Worm (Caenorhabditis elegans) whole organism, L3 larva: ENCODE measurements around the gene C05C10.5.
A peak's percentile ranks its signal among the peaks of the same experiment; 100 is the strongest.

ENCODE experiments used
- ZK546.5 ChIP-seq: sonication (generic microtip); optimal IDR thresholded peaks from 2 replicates; lab custom pipeline; 2017; ENCODE audit warnings: missing biosample characterization, missing genetic modification characterization
- aly-2 ChIP-seq: fragments of 150-350 bp; optimal IDR thresholded peaks from 2 replicates; lab custom pipeline; 2014; ENCODE audit warnings: missing biosample characterization, missing genetic modification characterization
- ceh-16 ChIP-seq: sonication (generic microtip); optimal IDR thresholded peaks from 2 replicates; lab custom pipeline; 2017; ENCODE audit warnings: missing biosample characterization, missing genetic modification characterization
- ceh-82 ChIP-seq: fragments of 150-350 bp; optimal IDR thresholded peaks from 2 replicates; lab custom pipeline; 2014; ENCODE audit warnings: missing biosample characterization, missing genetic modification characterization
- egl-27 ChIP-seq: sonication (generic microtip); optimal IDR thresholded peaks from 4 replicates; lab custom pipeline; 2017; ENCODE audit warnings: missing biosample characterization, missing genetic modification reagents, missing genetic modification characterization
- egl-5 ChIP-seq: fragments of 150-350 bp; optimal IDR thresholded peaks from 2 replicates; lab custom pipeline; 2017; ENCODE audit warnings: missing biosample characterization, missing genetic modification reagents, missing genetic modification characterization, inconsistent platforms
- elt-1 ChIP-seq: fragments of 150-350 bp; optimal IDR thresholded peaks from 2 replicates; lab custom pipeline; 2014; ENCODE audit warnings: missing biosample characterization, missing genetic modification characterization
- fkh-10 ChIP-seq: sonication (generic microtip); optimal IDR thresholded peaks from 2 replicates; lab custom pipeline; 2017; ENCODE audit warnings: missing biosample characterization, missing genetic modification reagents, missing genetic modification characterization
- fkh-2 ChIP-seq: fragments of 150-350 bp; optimal IDR thresholded peaks from 2 replicates; lab custom pipeline; 2014; ENCODE audit warnings: missing biosample characterization, missing genetic modification reagents, missing genetic modification characterization
- hmg-11 ChIP-seq: sonication (generic microtip); optimal IDR thresholded peaks from 2 replicates; lab custom pipeline; 2016; ENCODE audit warnings: missing genetic modification characterization, missing compliant biosample characterization
- jun-1 ChIP-seq: fragments of 150-350 bp; optimal IDR thresholded peaks from 2 replicates; lab custom pipeline; 2014; ENCODE audit warnings: missing biosample characterization, missing genetic modification reagents, missing genetic modification characterization
- lin-15B ChIP-seq: fragments of 150-350 bp; optimal IDR thresholded peaks from 2 replicates; lab custom pipeline; 2014; ENCODE audit warnings: missing biosample characterization, missing genetic modification characterization
- lin-39 ChIP-seq: fragments of 150-350 bp; optimal IDR thresholded peaks from 2 replicates; lab custom pipeline; 2018; ENCODE audit warnings: missing biosample characterization, missing genetic modification reagents, missing genetic modification characterization
- lsy-12 ChIP-seq: sonication (generic microtip); optimal IDR thresholded peaks from 2 replicates; lab custom pipeline; 2016; ENCODE audit warnings: mild to moderate bottlenecking, missing genetic modification characterization, missing compliant biosample characterization
- mdl-1 ChIP-seq: fragments of 150-350 bp; optimal IDR thresholded peaks from 2 replicates; lab custom pipeline; 2014; ENCODE audit warnings: missing biosample characterization, missing genetic modification characterization
- mml-1 ChIP-seq: fragments of 150-350 bp; sonication (generic microtip); optimal IDR thresholded peaks from 3 replicates; lab custom pipeline; 2014; ENCODE audit warnings: missing biosample characterization, missing genetic modification characterization
- nfya-1 ChIP-seq: sonication (generic microtip); optimal IDR thresholded peaks from 2 replicates; lab custom pipeline; 2017; ENCODE audit warnings: missing genetic modification characterization, mild to moderate bottlenecking, missing compliant biosample characterization, antibody characterized with exemption, moderate library complexity; ENCODE audit not compliant: insufficient read depth
- nhr-11 ChIP-seq: fragments of 150-350 bp; optimal IDR thresholded peaks from 2 replicates; lab custom pipeline; 2014; ENCODE audit warnings: missing biosample characterization, missing genetic modification characterization
- nhr-12 ChIP-seq: fragments of 150-350 bp; optimal IDR thresholded peaks from 2 replicates; lab custom pipeline; 2014; ENCODE audit warnings: missing biosample characterization, missing genetic modification characterization
- nhr-23 ChIP-seq: fragments of 150-350 bp; optimal IDR thresholded peaks from 2 replicates; lab custom pipeline; 2014; ENCODE audit warnings: missing biosample characterization, missing genetic modification reagents, missing genetic modification characterization
- nhr-25 ChIP-seq: sonication (generic microtip); optimal IDR thresholded peaks from 2 replicates; lab custom pipeline; 2017; ENCODE audit warnings: missing biosample characterization, missing genetic modification characterization
- nhr-76 ChIP-seq: fragments of 150-350 bp; sonication (generic microtip); optimal IDR thresholded peaks from 5 replicates; lab custom pipeline; 2014; ENCODE audit warnings: missing biosample characterization, missing genetic modification characterization
- nhr-77 ChIP-seq: fragments of 150-350 bp; optimal IDR thresholded peaks from 2 replicates; lab custom pipeline; 2014; ENCODE audit warnings: missing biosample characterization, missing genetic modification characterization
- pha-4 ChIP-seq: fragments of 150-350 bp; optimal IDR thresholded peaks from 2 replicates; lab custom pipeline; 2014; ENCODE audit warnings: missing biosample characterization, missing genetic modification reagents, missing genetic modification characterization
- pqm-1 ChIP-seq: fragments of 150-350 bp; optimal IDR thresholded peaks from 2 replicates; lab custom pipeline; 2017; ENCODE audit warnings: missing biosample characterization, missing genetic modification characterization, inconsistent platforms
- sea-2 ChIP-seq: fragments of 150-350 bp; sonication (generic microtip); optimal IDR thresholded peaks from 4 replicates; lab custom pipeline; 2014; ENCODE audit warnings: missing biosample characterization, missing genetic modification reagents, missing genetic modification characterization
- skn-1 ChIP-seq: fragments of 150-350 bp; optimal IDR thresholded peaks from 2 replicates; lab custom pipeline; 2014; ENCODE audit warnings: missing biosample characterization, missing genetic modification characterization
- snpc-4 ChIP-seq: fragments of 150-350 bp; optimal IDR thresholded peaks from 2 replicates; lab custom pipeline; 2014; ENCODE audit warnings: missing biosample characterization, missing genetic modification characterization
- tbx-2 ChIP-seq: sonication (generic microtip); optimal IDR thresholded peaks from 2 replicates; lab custom pipeline; 2016; ENCODE audit warnings: mild to moderate bottlenecking, missing genetic modification characterization, missing compliant biosample characterization
- unc-39 ChIP-seq: sonication (generic microtip); optimal IDR thresholded peaks from 4 replicates; lab custom pipeline; 2017; ENCODE audit warnings: missing biosample characterization, missing genetic modification characterization
- unc-62 ChIP-seq: fragments of 150-350 bp; sonication (generic microtip); optimal IDR thresholded peaks from 4 replicates; lab custom pipeline; 2014; ENCODE audit warnings: missing biosample characterization, missing genetic modification reagents, missing genetic modification characterization
- zag-1 ChIP-seq: fragments of 150-350 bp; optimal IDR thresholded peaks from 2 replicates; lab custom pipeline; 2014; ENCODE audit warnings: missing biosample characterization, missing genetic modification characterization
- ztf-11 ChIP-seq: fragments of 150-350 bp; optimal IDR thresholded peaks from 2 replicates; lab custom pipeline; 2014; ENCODE audit warnings: missing biosample characterization, missing genetic modification characterization
- ztf-4 ChIP-seq: fragments of 150-350 bp; optimal IDR thresholded peaks from 2 replicates; lab custom pipeline; 2014; ENCODE audit warnings: missing biosample characterization, missing genetic modification characterization

Gene C05C10.5

DNA sequence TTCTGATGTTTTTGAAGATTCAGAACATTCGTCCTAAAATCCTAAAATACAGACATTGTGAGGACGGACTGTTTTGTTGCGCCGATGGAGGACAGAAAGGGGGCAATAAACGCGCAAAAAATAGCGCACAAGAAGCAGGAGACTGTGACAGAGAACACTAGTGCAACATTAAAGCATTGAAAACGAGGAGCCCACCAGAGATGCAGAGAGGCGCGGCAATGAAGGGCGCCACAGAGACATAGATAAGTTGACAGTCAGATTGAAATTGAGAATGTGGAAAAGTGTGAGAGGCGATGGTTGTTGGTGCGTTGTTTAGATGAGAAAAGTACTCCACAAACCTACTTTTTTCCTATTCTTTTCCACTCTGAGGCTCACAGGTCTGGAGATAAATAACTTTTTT is 36.1 kb downstream of the C05C10.5 start, which contains the start of gene aakg-5 (continued):
- TF ChIP-seq skn-1 (tag; lab: Kevin White, UChicago) (peak; percentile 57), ceh-82 (tag; lab: Kevin White, UChicago) (peak; percentile 18), ztf-11 (tag; lab: Kevin White, UChicago) (no peak), ztf-4 (tag; lab: Kevin White, UChicago) (no peak), aly-2 (tag; lab: Kevin White, UChicago) (no peak), unc-62 (GFP tag; lab: Kevin White, UChicago) (peak; percentile 74), ZK546.5 (tag; lab: Kevin White, UChicago) (no peak), sea-2 (GFP tag; lab: Kevin White, UChicago) (no peak), nhr-12 (tag; lab: Kevin White, UChicago) (no peak)

ce11 chrII:9976405-9976804 is 37.6 kb downstream of the C05C10.5 start, which contains the start of gene R53.8:
Gene R53.8, plus strand, starts transcription at chrII:9976705.
- TF ChIP-seq zag-1 (tag; lab: Kevin White, UChicago) (no peak), nhr-11 (tag; lab: Kevin White, UChicago) (no peak), mdl-1 (tag; lab: Kevin White, UChicago) (no peak), lin-15B (tag; lab: Kevin White, UChicago) (no peak)

DNA sequence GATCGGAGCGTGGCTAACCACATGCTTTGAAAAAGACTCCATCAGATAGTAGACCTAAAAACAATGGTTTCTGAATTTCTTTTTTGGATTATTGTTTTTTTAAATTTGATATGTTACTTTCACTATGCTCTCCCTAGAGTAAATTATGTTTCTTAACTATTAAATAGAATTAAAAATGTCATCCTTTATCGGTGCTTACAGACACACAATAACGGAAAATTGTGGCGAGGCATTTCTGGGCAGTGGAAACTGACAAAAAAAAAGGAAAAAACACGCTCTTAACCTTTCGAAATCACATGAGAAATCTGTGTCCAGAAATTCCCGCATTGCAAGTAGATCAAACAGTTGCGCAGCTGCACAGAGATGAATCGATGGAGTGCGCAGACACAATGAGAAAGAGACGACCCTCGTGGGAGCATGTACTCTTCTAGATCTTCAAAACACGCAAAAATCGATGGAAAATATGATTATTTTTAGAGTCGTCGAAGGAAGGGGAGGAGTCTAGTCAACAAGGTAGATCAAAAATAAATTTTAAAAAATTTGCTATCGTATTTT is 41.3 kb downstream of the C05C10.5 start, which contains the start of gene ZK892.6:
Gene ZK892.6, minus strand, starts transcription at position 51 of the 555 bp plus-strand sequence.
- TF ChIP-seq ceh-16 (tag; lab: Kevin White, UChicago), result no peak
- no peak for TF ChIP-seq mml-1 (tag; lab: Kevin White, UChicago)
- TF ChIP-seq nhr-23 (tag; lab: Kevin White, UChicago), result no peak
- no peak for TF ChIP-seq egl-5 (tag; lab: Kevin White, UChicago)
- no peak for TF ChIP-seq nhr-25 (tag; lab: Kevin White, UChicago)
- TF ChIP-seq fkh-2, result no peak
- no peak for TF ChIP-seq nhr-12 (tag; lab: Kevin White, UChicago)
- TF ChIP-seq egl-27 (tag; lab: Kevin White, UChicago), result no peak
- no peak for TF ChIP-seq snpc-4
- no peak for TF ChIP-seq nfya-1 (tag; lab: Kevin White, UChicago)
- no peak for TF ChIP-seq tbx-2 (tag; lab: Kevin White, UChicago)

DNA sequence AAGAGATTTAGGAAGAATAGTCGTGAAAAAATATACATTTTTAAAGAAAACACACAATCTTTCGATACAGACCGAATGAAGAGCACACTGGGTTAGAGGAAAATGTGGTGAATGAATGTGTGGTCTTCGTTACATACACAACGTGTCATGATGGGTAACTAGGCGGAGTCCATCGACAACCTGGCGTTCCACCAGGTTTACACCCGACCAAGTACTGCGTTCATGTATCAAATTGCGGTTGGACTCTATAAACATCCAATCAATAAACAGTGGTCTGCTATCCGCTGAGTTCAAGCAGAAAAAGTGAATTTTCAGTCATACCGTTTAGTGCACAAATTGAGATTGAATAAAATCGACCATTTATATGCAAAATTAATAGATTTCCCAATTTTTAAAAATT is 42.9 kb downstream of the C05C10.5 start, which contains the start of gene sdz-38:
Gene sdz-38, minus strand, starts transcription at position 101 of the 400 bp plus-strand sequence.
- TF ChIP-seq mdl-1 (tag; lab: Kevin White, UChicago) (no peak), pqm-1 (tag; lab: Kevin White, UChicago) (no peak), ceh-16 (tag; lab: Kevin White, UChicago) (no peak)

- no peak for TF ChIP-seq lsy-12 (tag; lab: Kevin White, UChicago)
- TF ChIP-seq ztf-11 (tag; lab: Kevin White, UChicago), result no peak
- TF ChIP-seq lin-39, result no peak
- TF ChIP-seq hmg-11 (tag; lab: Kevin White, UChicago), result no peak
- no peak for TF ChIP-seq nhr-77 (tag; lab: Kevin White, UChicago)
- TF ChIP-seq tbx-2 (tag; lab: Kevin White, UChicago), result no peak
These were observed 43.6 kb downstream of the C05C10.5 start for ce11 chrII:9982437-9982836.

- TF ChIP-seq unc-39 (tag; lab: Kevin White, UChicago), result no peak
- TF ChIP-seq egl-5 (tag; lab: Kevin White, UChicago), result peak; percentile 44
- peak; percentile 11 for TF ChIP-seq lin-39
- TF ChIP-seq zag-1 (tag; lab: Kevin White, UChicago), result peak; percentile 28
- TF ChIP-seq hmg-11 (tag; lab: Kevin White, UChicago), result peak; percentile 24
- no peak for TF ChIP-seq ceh-16 (tag; lab: Kevin White, UChicago)
- peak; percentile 22 for TF ChIP-seq tbx-2 (tag; lab: Kevin White, UChicago)
- TF ChIP-seq pqm-1 (tag; lab: Kevin White, UChicago), result no peak
- peak; percentile 81 for TF ChIP-seq pha-4 (tag; lab: Kevin White, UChicago)
- no peak for TF ChIP-seq ZK546.5 (tag; lab: Kevin White, UChicago)
- TF ChIP-seq lin-15B (tag; lab: Kevin White, UChicago), result peak; percentile 56
- peak; percentile 10 for TF ChIP-seq snpc-4
- peak; percentile 27 for TF ChIP-seq fkh-10 (GFP tag; lab: Kevin White, UChicago)
- peak; percentile 45 for TF ChIP-seq elt-1
- TF ChIP-seq jun-1 (tag; lab: Kevin White, UChicago), result no peak
- no peak for TF ChIP-seq mdl-1 (tag; lab: Kevin White, UChicago)
- no peak for TF ChIP-seq nhr-12 (tag; lab: Kevin White, UChicago)
- no peak for TF ChIP-seq fkh-2
- TF ChIP-seq nfya-1 (tag; lab: Kevin White, UChicago), result peak; percentile 60
- TF ChIP-seq nhr-76 (tag; lab: Kevin White, UChicago), result no peak
- peak; percentile 77 for TF ChIP-seq nhr-11 (tag; lab: Kevin White, UChicago)
- peak; percentile 74 for TF ChIP-seq unc-62 (GFP tag; lab: Kevin White, UChicago)
- no peak for TF ChIP-seq egl-27 (tag; lab: Kevin White, UChicago)
- no peak for TF ChIP-seq aly-2 (tag; lab: Kevin White, UChicago)
- no peak for TF ChIP-seq lsy-12 (tag; lab: Kevin White, UChicago)
These were observed 46.1 kb downstream of the C05C10.5 start for ce11 chrII:9984866-9985336.
